Worm (Caenorhabditis elegans): Measurements from ENCODE around the gene F42A9.6.

The F42A9.6 gene

ce11 chrIV:8631033-8631432 is 22.0 kb downstream of the F42A9.6 start, which contains the start of gene dgk-4:
Gene dgk-4, plus strand, starts transcription at chrIV:8631333.
- no peak for TF ChIP-seq dsc-1 (tag; optimal IDR thresholded peaks at IDR 0.05)
- TF ChIP-seq unc-98 (GFP tag; IDR thresholded peaks at IDR 0.05) = no peak
- no peak for TF ChIP-seq fkh-10 (GFP tag; optimal IDR thresholded peaks at IDR 0.05)
- TF ChIP-seq aly-2 (tag; optimal IDR thresholded peaks at IDR 0.05) = no peak
- TF ChIP-seq isw-1 (GFP tag; IDR thresholded peaks at IDR 0.05) = no peak
- TF ChIP-seq vab-15 (tag; optimal IDR thresholded peaks at IDR 0.05) = no peak
- no peak for TF ChIP-seq zag-1 (tag; optimal IDR thresholded peaks at IDR 0.05)

DNA sequence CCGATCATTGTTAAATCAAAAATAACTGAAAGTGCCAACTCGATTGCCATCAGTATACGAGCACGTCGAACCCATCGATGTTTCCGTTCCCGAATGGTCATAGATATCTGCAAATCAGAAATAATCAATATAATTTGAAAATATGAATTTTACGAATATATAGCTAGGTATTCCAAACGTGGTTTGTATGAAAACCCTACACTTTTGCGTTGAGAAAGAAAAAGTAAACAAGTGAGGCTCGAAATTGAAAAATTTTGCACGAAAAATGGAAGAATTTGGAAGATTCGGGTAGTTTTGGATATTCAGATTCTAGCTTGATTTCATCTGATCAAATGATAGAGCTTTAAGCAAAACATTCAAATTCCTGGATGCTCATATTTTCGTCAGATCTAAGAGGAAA is 29.7 kb downstream of the F42A9.6 start, which contains the start of gene F42A9.9:
F42A9.9 (minus strand) TSS at position 101 of the 400 bp plus-strand sequence.
- TF ChIP-seq grh-1 (GFP tag; IDR thresholded peaks at IDR 0.05) (no peak), nhr-85 (tag) (no peak), elt-2 (tag; optimal IDR thresholded peaks at IDR 0.05) (no peak), ztf-11 (tag; optimal IDR thresholded peaks at IDR 0.05) (no peak), hpl-2 (GFP tag; optimal IDR thresholded peaks at IDR 0.05) (no peak), tlp-1 (tag; optimal IDR thresholded peaks at IDR 0.05) (no peak), lin-35 (GFP tag; optimal IDR thresholded peaks at IDR 0.05) (no peak), irx-1 (tag; optimal IDR thresholded peaks at IDR 0.05) (no peak), aha-1 (tag; optimal IDR thresholded peaks at IDR 0.05) (no peak), ets-5 (GFP tag; IDR thresholded peaks at IDR 0.05) (no peak), nhr-47 (tag; optimal IDR thresholded peaks at IDR 0.05) (no peak), mef-2 (tag; optimal IDR thresholded peaks at IDR 0.05) (no peak), hlh-17 (GFP tag; optimal IDR thresholded peaks at IDR 0.05; ENCODE audit: borderline replicate concordance) (no peak), ztf-4 (tag; optimal IDR thresholded peaks at IDR 0.05) (no peak), C16A3.4 (tag; optimal IDR thresholded peaks at IDR 0.05) (no peak)

ce11 chrIV:8644432-8644831 is 35.4 kb downstream of the F42A9.6 start, which contains the start of gene C49C8.3:
Gene C49C8.3, plus strand, starts transcription at chrIV:8644732.
- TF ChIP-seq elt-3 (tag; optimal IDR thresholded peaks at IDR 0.05) = no peak
- no peak for TF ChIP-seq nhr-12 (tag; optimal IDR thresholded peaks at IDR 0.05)
- no peak for TF ChIP-seq dpl-1 (GFP tag; optimal IDR thresholded peaks at IDR 0.05)
- TF ChIP-seq Y116A8C.19 (tag; optimal IDR thresholded peaks at IDR 0.05; ENCODE audit: borderline replicate concordance) = no peak
- TF ChIP-seq snu-23 (GFP tag; optimal IDR thresholded peaks at IDR 0.05) = no peak
- TF ChIP-seq lir-3 (tag; optimal IDR thresholded peaks at IDR 0.05; ENCODE audit: poor library complexity) = no peak
- TF ChIP-seq vab-15 (tag; optimal IDR thresholded peaks at IDR 0.05) = no peak
- no peak for TF ChIP-seq rnt-1 (tag; optimal IDR thresholded peaks at IDR 0.05)
- TF ChIP-seq efl-3 (GFP tag; optimal IDR thresholded peaks at IDR 0.05) = no peak
- TF ChIP-seq C34B4.2 (tag; optimal IDR thresholded peaks at IDR 0.05) = no peak
- TF ChIP-seq lin-14 (GFP tag; optimal IDR thresholded peaks at IDR 0.05) = no peak
- no peak for TF ChIP-seq ces-1 (GFP tag; optimal IDR thresholded peaks at IDR 0.05)
- no peak for TF ChIP-seq fkh-10 (GFP tag; optimal IDR thresholded peaks at IDR 0.05)
- TF ChIP-seq nhr-20 (tag; optimal IDR thresholded peaks at IDR 0.05) = no peak
- TF ChIP-seq mab-9 (GFP tag; IDR thresholded peaks at IDR 0.05) = no peak
- no peak for TF ChIP-seq fos-1 (tag; optimal IDR thresholded peaks at IDR 0.05)
- no peak for TF ChIP-seq nhr-11 (tag; optimal IDR thresholded peaks at IDR 0.05)
- no peak for TF ChIP-seq mdl-1 (tag; optimal IDR thresholded peaks at IDR 0.05)

- TF ChIP-seq efl-1 (optimal IDR thresholded peaks at IDR 0.05) (no peak), efl-1 (GFP tag; optimal IDR thresholded peaks at IDR 0.05 in 1 of 2) (peak in 1 of 2 experiments; percentile 48), alr-1 (tag; optimal IDR thresholded peaks at IDR 0.05; ENCODE audit: borderline replicate concordance) (no peak)
Observed at ce11 chrIV:8648502-8648901, 39.5 kb downstream of the F42A9.6 start, which contains the start of gene cyp-33E1. Gene cyp-33E1, minus strand, starts transcription at chrIV:8648602.
